Worm (Caenorhabditis elegans) whole organism, L2 larva: ENCODE measurements around the gene str-233.

Experiments
- Y55F3AM.14 ChIP-seq: fragments of 200-800 bp; sonication (Bioruptor generic); optimal IDR thresholded peaks from 2 replicates; lab custom pipeline; 2018; ENCODE audit warnings: mild to moderate bottlenecking, missing genetic modification characterization, missing compliant biosample characterization
- ama-1 ChIP-seq: fragments of 150-350 bp; optimal IDR thresholded peaks from 2 replicates; lab custom pipeline; 2018; ENCODE audit warnings: inconsistent platforms
- blmp-1 ChIP-seq: sonication (generic microtip); optimal IDR thresholded peaks from 2 replicates; lab custom pipeline; 2017; ENCODE audit warnings: missing genetic modification characterization, mild to moderate bottlenecking, missing compliant biosample characterization, antibody characterized with exemption, moderate library complexity; ENCODE audit not compliant: insufficient read depth
- dmd-4 ChIP-seq: sonication (generic microtip); optimal IDR thresholded peaks from 2 replicates; lab custom pipeline; 2017; ENCODE audit warnings: missing biosample characterization, missing genetic modification characterization
- elt-1 ChIP-seq: fragments of 150-350 bp; optimal IDR thresholded peaks from 2 replicates; lab custom pipeline; 2014; ENCODE audit warnings: missing biosample characterization, missing genetic modification characterization
- lin-39 ChIP-seq: fragments of 150-350 bp; optimal IDR thresholded peaks from 2 replicates; lab custom pipeline; 2014; ENCODE audit warnings: missing biosample characterization, missing genetic modification reagents, missing genetic modification characterization
- lsy-2 ChIP-seq, 2 experiments: fragments of 150-350 bp in 1 of 2; sonication (generic microtip) in 1 of 2; optimal IDR thresholded peaks; 2 replicates each; lab custom pipeline; 2014 to 2017; ENCODE audit warnings: missing biosample characterization in 2 of 2, missing genetic modification characterization in 2 of 2
- mab-5 ChIP-seq: fragments of 150-350 bp; optimal IDR thresholded peaks from 2 replicates; lab custom pipeline; 2014; ENCODE audit warnings: missing biosample characterization, missing genetic modification characterization
- nhr-12 ChIP-seq: fragments of 150-350 bp; optimal IDR thresholded peaks from 2 replicates; lab custom pipeline; 2014; ENCODE audit warnings: missing biosample characterization, missing genetic modification characterization
- nhr-25 ChIP-seq: fragments of 150-350 bp; sonication (generic microtip); optimal IDR thresholded peaks from 3 replicates; lab custom pipeline; 2014; ENCODE audit warnings: missing biosample characterization, missing genetic modification characterization
- nhr-77 ChIP-seq: fragments of 150-350 bp; optimal IDR thresholded peaks from 2 replicates; lab custom pipeline; 2014; ENCODE audit warnings: missing biosample characterization, missing genetic modification characterization
- unc-62 ChIP-seq: fragments of 150-350 bp; optimal IDR thresholded peaks from 2 replicates; lab custom pipeline; 2014; ENCODE audit warnings: missing biosample characterization, missing genetic modification reagents, missing genetic modification characterization
- ztf-11 ChIP-seq: sonication (generic microtip); optimal IDR thresholded peaks from 2 replicates; lab custom pipeline; 2017; ENCODE audit warnings: missing biosample characterization, missing genetic modification characterization

DNA sequence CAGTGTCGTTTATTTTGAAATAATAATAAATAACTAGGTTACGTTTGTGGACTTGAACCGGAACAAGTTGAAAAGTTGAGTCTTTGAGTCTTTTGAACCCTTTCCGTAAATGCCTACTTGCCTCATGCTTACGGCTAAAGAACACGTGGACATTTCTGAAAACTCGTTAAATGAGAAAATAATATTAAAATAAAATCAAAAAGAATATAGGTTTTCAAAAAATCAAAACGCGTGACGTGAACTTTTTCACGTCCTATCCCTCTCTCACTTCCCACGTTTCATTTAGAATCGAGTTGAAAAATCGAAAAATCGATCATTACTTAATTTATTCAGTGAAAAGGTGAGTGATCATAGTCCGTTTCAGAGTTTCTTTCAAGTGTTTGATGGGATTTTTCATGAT, 39.7 kb upstream of the str-233 start, which contains the start of gene best-12:
- TF ChIP-seq nhr-25 (tag; lab: Kevin White, UChicago) = no peak
- no peak for TF ChIP-seq lin-39 (tag; lab: Kevin White, UChicago)
- no peak for TF ChIP-seq nhr-12 (tag; lab: Kevin White, UChicago)
- TF ChIP-seq elt-1 (tag; lab: Kevin White, UChicago) = no peak
- TF ChIP-seq lsy-2 (tag; optimal IDR thresholded peaks at IDR 0.05; lab: Kevin White, UChicago) = no peak
- no peak for TF ChIP-seq Y55F3AM.14 (GFP tag; lab: Kevin White, UChicago)
- no peak for TF ChIP-seq nhr-77 (tag; lab: Kevin White, UChicago)
- TF ChIP-seq ama-1 = no peak
- no peak for TF ChIP-seq dmd-4 (tag; lab: Kevin White, UChicago)
- TF ChIP-seq unc-62 = no peak
- TF ChIP-seq ztf-11 (tag; lab: Kevin White, UChicago) = no peak
- TF ChIP-seq blmp-1 (tag; lab: Kevin White, UChicago) = no peak
- TF ChIP-seq mab-5 (tag; lab: Kevin White, UChicago) = no peak
